Worm (Caenorhabditis elegans): ENCODE data around the gene W06D11.5.

ce11 chrX:12313779-12314178 lies 13.8 kb downstream of the W06D11.5 start:
- no peak for TF ChIP-seq tbx-2 (tag; optimal IDR thresholded peaks at IDR 0.05)
- no peak for TF ChIP-seq pha-4 (tag; optimal IDR thresholded peaks at IDR 0.05)
- no peak for TF ChIP-seq elt-1 (tag; optimal IDR thresholded peaks at IDR 0.05)
- TF ChIP-seq daf-12 (tag; optimal IDR thresholded peaks at IDR 0.05): no peak
- TF ChIP-seq R02D3.7 (tag; optimal IDR thresholded peaks at IDR 0.05): no peak
- no peak for TF ChIP-seq ceh-82 (tag; optimal IDR thresholded peaks at IDR 0.05)
- TF ChIP-seq unc-62 (GFP tag; optimal IDR thresholded peaks at IDR 0.05): no peak
- no peak for TF ChIP-seq skn-1 (tag; optimal IDR thresholded peaks at IDR 0.05)
- TF ChIP-seq nhr-76 (tag; optimal IDR thresholded peaks at IDR 0.05): no peak
- TF ChIP-seq snpc-4 (tag; optimal IDR thresholded peaks at IDR 0.05): no peak
- TF ChIP-seq nhr-77 (tag; optimal IDR thresholded peaks at IDR 0.05): no peak

All from whole organism, L3 larva.